Fruit fly (Drosophila melanogaster): ENCODE results near the gene Rab1.

The Rab1 gene

DNA sequence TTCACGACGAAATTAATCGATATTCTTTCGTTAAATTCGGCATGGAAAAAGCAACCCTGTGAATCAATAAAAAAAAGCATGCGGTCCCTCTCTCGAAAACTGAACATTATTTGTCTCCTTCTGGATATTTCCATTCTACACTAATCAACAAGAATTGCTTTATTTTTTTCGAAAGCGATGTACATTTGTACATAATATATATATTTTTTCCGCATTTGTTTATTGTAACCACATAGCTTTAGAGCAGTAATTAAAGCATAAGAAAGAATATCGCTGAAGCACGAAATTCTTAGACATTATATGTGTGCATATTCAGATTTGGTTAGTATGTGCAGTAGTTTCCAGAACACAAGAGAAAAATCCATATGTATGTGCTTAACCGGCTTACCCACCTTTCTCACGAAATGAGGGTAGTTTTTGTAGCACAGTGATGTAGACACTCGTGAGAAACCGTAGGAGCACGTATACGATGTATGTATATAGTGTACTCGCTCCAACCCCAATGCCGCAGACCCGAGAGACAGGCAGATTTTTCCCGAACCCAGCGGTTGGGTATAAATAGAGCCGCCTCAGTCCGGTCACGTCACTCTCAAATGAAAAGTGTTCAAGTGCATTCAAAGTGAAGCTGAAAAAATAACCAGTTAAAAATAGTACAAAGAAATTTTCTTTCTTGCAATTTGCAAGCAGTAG, 27.3 kb upstream of the Rab1 start (continued):
- TF ChIP-seq zfh2 (GFP tag; optimal IDR thresholded peaks at IDR 0.05) = peak; percentile 79
- TF ChIP-seq peb (GFP tag; IDR thresholded peaks at IDR 0.05) = no peak
- peak; percentile 80 for TF ChIP-seq CG11723 (GFP tag; optimal IDR thresholded peaks at IDR 0.05)
- TF ChIP-seq Hmx (GFP tag; optimal IDR thresholded peaks at IDR 0.05) = peak; percentile 83
- TF ChIP-seq CG8388 (GFP tag; optimal IDR thresholded peaks at IDR 0.05) = peak; percentile 49
- TF ChIP-seq wdn (GFP tag; IDR thresholded peaks at IDR 0.05) = no peak
- TF ChIP-seq CG7271 (tag; optimal IDR thresholded peaks at IDR 0.05) = peak; percentile 47
- peak; percentile 65 for TF ChIP-seq Atf3 (GFP tag; optimal IDR thresholded peaks at IDR 0.05)
- TF ChIP-seq Lpt (GFP tag; optimal IDR thresholded peaks at IDR 0.05) = no peak
- TF ChIP-seq CHES-1-like (GFP tag; optimal IDR thresholded peaks at IDR 0.05) = peak; percentile 49
- TF ChIP-seq Fer1 (GFP tag; optimal IDR thresholded peaks at IDR 0.05) = peak; percentile 94
- peak; percentile 73 for TF ChIP-seq CG5180 (GFP tag; optimal IDR thresholded peaks at IDR 0.05)
- peak; percentile 73 for TF ChIP-seq tin (GFP tag; optimal IDR thresholded peaks at IDR 0.05)
- peak; percentile 44 for TF ChIP-seq CG8944 (GFP tag; optimal IDR thresholded peaks at IDR 0.05)
- TF ChIP-seq CG4328 (GFP tag; optimal IDR thresholded peaks at IDR 0.05) = peak; percentile 60
- TF ChIP-seq Six4 (GFP tag; optimal IDR thresholded peaks at IDR 0.05) = peak; percentile 80
- TF ChIP-seq Poxn (GFP tag; IDR thresholded peaks at IDR 0.05) = no peak
- TF ChIP-seq tup (GFP tag; optimal IDR thresholded peaks at IDR 0.05) = peak; percentile 49
- TF ChIP-seq odd (GFP tag; optimal IDR thresholded peaks at IDR 0.05) = peak; percentile 88
- TF ChIP-seq cwo (GFP tag; optimal IDR thresholded peaks at IDR 0.05) = peak; percentile 90
- TF ChIP-seq CG3847 (GFP tag; IDR thresholded peaks at IDR 0.05) = no peak
- TF ChIP-seq CG7372 (GFP tag; IDR thresholded peaks at IDR 0.05) = no peak
- no peak for TF ChIP-seq sc (optimal IDR thresholded peaks at IDR 0.05)
- peak; percentile 69 for TF ChIP-seq sc (GFP tag; optimal IDR thresholded peaks at IDR 0.05)
- peak; percentile 80 for TF ChIP-seq mam (GFP tag; optimal IDR thresholded peaks at IDR 0.05)
- no peak for TF ChIP-seq Myb (GFP tag; optimal IDR thresholded peaks at IDR 0.05)
- TF ChIP-seq cato (GFP tag; optimal IDR thresholded peaks at IDR 0.05; ENCODE audit: borderline replicate concordance) = peak; percentile 78
- no peak for TF ChIP-seq en (GFP tag; optimal IDR thresholded peaks at IDR 0.05)
- peak; percentile 24 for TF ChIP-seq luna (GFP tag; optimal IDR thresholded peaks at IDR 0.05)
- TF ChIP-seq CG16779 (GFP tag; IDR thresholded peaks at IDR 0.05) = no peak
- TF ChIP-seq CG10274 (GFP tag; optimal IDR thresholded peaks at IDR 0.05) = peak; percentile 71
- peak; percentile 86 for TF ChIP-seq CG1233 (GFP tag; optimal IDR thresholded peaks at IDR 0.05)
- peak; percentile 50 for TF ChIP-seq pb (GFP tag; optimal IDR thresholded peaks at IDR 0.05)
- peak; percentile 76 for TF ChIP-seq caup (GFP tag; optimal IDR thresholded peaks at IDR 0.05; ENCODE audit: severe bottlenecking)
- TF ChIP-seq CG6254 (GFP tag; optimal IDR thresholded peaks at IDR 0.05) = peak; percentile 84
- TF ChIP-seq br (optimal IDR thresholded peaks at IDR 0.05) = no peak
- no peak for TF ChIP-seq Adf1 (GFP tag; IDR thresholded peaks at IDR 0.05)
- TF ChIP-seq Pdp1 (GFP tag; optimal IDR thresholded peaks at IDR 0.05) = peak; percentile 33 to 68
- TF ChIP-seq Dip3 (GFP tag; optimal IDR thresholded peaks at IDR 0.05) = peak; percentile 75
- peak; percentile 66 for TF ChIP-seq CG15514 (GFP tag; optimal IDR thresholded peaks at IDR 0.05)
- no peak for TF ChIP-seq unc-4 (GFP tag; IDR thresholded peaks at IDR 0.05; ENCODE audit: partially characterized antibody)
- no peak for TF ChIP-seq dan (GFP tag; IDR thresholded peaks at IDR 0.05)
- peak; percentile 84 for TF ChIP-seq CG18476 (GFP tag; optimal IDR thresholded peaks at IDR 0.05)
- peak; percentile 54 for TF ChIP-seq CG4854 (GFP tag; optimal IDR thresholded peaks at IDR 0.05)
- peak; percentile 36 to 64 for TF ChIP-seq Trl (optimal IDR thresholded peaks at IDR 0.05)
- TF ChIP-seq Trl (GFP tag; optimal IDR thresholded peaks at IDR 0.05) = peak; percentile 50
- TF ChIP-seq B-H2 (GFP tag; optimal IDR thresholded peaks at IDR 0.05) = peak; percentile 81
- peak; percentile 92 for TF ChIP-seq CG2712 (tag; optimal IDR thresholded peaks at IDR 0.05)
- TF ChIP-seq CG12219 (GFP tag; optimal IDR thresholded peaks at IDR 0.05) = peak; percentile 88
- TF ChIP-seq CG6813 (GFP tag; optimal IDR thresholded peaks at IDR 0.05) = peak; percentile 87
- TF ChIP-seq crc (GFP tag; optimal IDR thresholded peaks at IDR 0.05) = peak; percentile 64

Data from whole organism, embryonic.